Worm (Caenorhabditis elegans) whole organism, late embryonic: ENCODE results near the gene Y57E12B.1.

Source experiments
- Y22D7AL.16 ChIP-seq: sonication (generic microtip); optimal IDR thresholded peaks from 2 replicates; lab custom pipeline; 2016; ENCODE audit warnings: missing genetic modification characterization, missing compliant biosample characterization
- dmd-4 ChIP-seq: sonication (generic microtip); optimal IDR thresholded peaks from 2 replicates; lab custom pipeline; 2016; ENCODE audit warnings: borderline replicate concordance, missing genetic modification characterization, missing compliant biosample characterization
- madf-2 ChIP-seq: sonication (generic microtip); optimal IDR thresholded peaks from 2 replicates; lab custom pipeline; 2017; ENCODE audit warnings: missing genetic modification characterization, missing compliant biosample characterization

DNA sequence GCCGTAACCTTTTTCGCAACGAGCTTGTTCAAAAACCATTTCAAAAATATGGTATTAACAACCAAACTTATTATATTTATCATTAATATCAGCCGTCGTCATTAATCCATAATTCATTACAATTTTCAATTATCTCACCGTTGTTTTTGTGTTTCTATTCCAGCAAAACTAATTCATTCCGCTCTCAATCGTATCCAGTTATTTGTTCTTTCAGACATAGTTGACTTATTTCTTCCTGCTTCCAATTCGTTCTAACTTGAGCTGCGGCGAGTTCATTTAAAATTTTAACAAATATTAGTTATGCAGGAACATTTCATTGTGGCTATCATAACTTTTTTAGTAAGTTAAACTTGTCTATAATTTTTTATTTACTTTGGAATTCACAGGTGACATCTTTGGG lies 27.7 kb downstream of the Y57E12B.1 start, which contains the start of gene srx-16:
- TF ChIP-seq dmd-4 (tag; lab: Kevin White, UChicago): no peak
- no peak for TF ChIP-seq madf-2 (tag; lab: Kevin White, UChicago)
- TF ChIP-seq Y22D7AL.16 (tag; lab: Kevin White, UChicago): no peak
